Worm (Caenorhabditis elegans) whole organism, L4 larva: ENCODE data around the gene ZK154.1.

Experiments used
- F10B5.3 ChIP-seq: sonication (generic microtip); optimal IDR thresholded peaks from 2 replicates; lab custom pipeline; 2016; ENCODE audit warnings: mild to moderate bottlenecking, missing genetic modification characterization, missing compliant biosample characterization
- F26F4.8 ChIP-seq: fragments of 200-800 bp; sonication (Bioruptor generic); conservative IDR thresholded peaks from 2 replicates; pipeline ENCODE4 v1.3.6; 2022; ENCODE audit warnings: missing genetic modification characterization, missing compliant biosample characterization
- R02D3.7 ChIP-seq: fragments of 150-350 bp; sonication (generic microtip); optimal IDR thresholded peaks from 3 replicates; lab custom pipeline; 2014; ENCODE audit warnings: missing biosample characterization, missing genetic modification characterization
- T20F7.1 ChIP-seq: fragments of 200-800 bp; sonication (Bioruptor generic); optimal IDR thresholded peaks from 2 replicates; lab custom pipeline; 2018; ENCODE audit warnings: mild to moderate bottlenecking, missing genetic modification characterization, missing compliant biosample characterization
- T26A8.4 ChIP-seq: fragments of 200-800 bp; sonication (Bioruptor generic); IDR thresholded peaks from 2 replicates; pipeline ENCODE4 v1.3.6; 2022; ENCODE audit warnings: missing genetic modification characterization, missing compliant biosample characterization
- Y105C5A.15 ChIP-seq: fragments of 200-800 bp; sonication (Bioruptor generic); IDR thresholded peaks from 2 replicates; pipeline ENCODE4 v1.3.6; 2022; ENCODE audit warnings: missing genetic modification characterization, missing compliant biosample characterization
- arid-1 ChIP-seq: fragments of 200-800 bp; sonication (Bioruptor generic); conservative IDR thresholded peaks from 2 replicates; pipeline ENCODE4 v1.3.6; 2022; ENCODE audit warnings: missing genetic modification reagents, missing genetic modification characterization, missing compliant biosample characterization
- ceh-28 ChIP-seq: fragments of 150-350 bp; optimal IDR thresholded peaks from 2 replicates; lab custom pipeline; 2014; ENCODE audit warnings: missing biosample characterization, missing genetic modification reagents, missing genetic modification characterization
- ctbp-1 ChIP-seq: fragments of 200-800 bp; sonication (Bioruptor generic); IDR thresholded peaks from 2 replicates; pipeline ENCODE4 v1.3.6; 2022; ENCODE audit warnings: missing genetic modification reagents, missing genetic modification characterization, missing compliant biosample characterization
- daf-16 ChIP-seq, 3 experiments: sonication (generic microtip); optimal IDR thresholded peaks; 2 replicates each; lab custom pipeline; 2016 to 2017; ENCODE audit warnings: missing genetic modification characterization in 3 of 3, missing genetic modification reagents in 3 of 3, mild to moderate bottlenecking in 2 of 3, missing compliant biosample characterization in 2 of 3, missing biosample characterization in 1 of 3, moderate library complexity in 1 of 3
- dmd-8 ChIP-seq: fragments of 200-800 bp; sonication (Bioruptor generic); IDR thresholded peaks from 2 replicates; pipeline ENCODE4 v1.3.6; 2022; ENCODE audit warnings: missing genetic modification characterization, missing compliant biosample characterization
- dmd-9 ChIP-seq: fragments of 200-800 bp; sonication (Bioruptor generic); IDR thresholded peaks from 2 replicates; pipeline ENCODE4 v1.3.6; 2022; ENCODE audit warnings: missing genetic modification reagents, missing genetic modification characterization, missing compliant biosample characterization
- dpl-1 ChIP-seq: fragments of 150-350 bp; optimal IDR thresholded peaks from 2 replicates; lab custom pipeline; 2014; ENCODE audit warnings: missing biosample characterization, missing genetic modification reagents, missing genetic modification characterization
- egl-27 ChIP-seq: sonication (generic microtip); optimal IDR thresholded peaks from 3 replicates; lab custom pipeline; 2017; ENCODE audit warnings: missing biosample characterization, missing genetic modification reagents, missing genetic modification characterization
- egl-43 ChIP-seq: fragments of 200-800 bp; sonication (Bioruptor generic); IDR thresholded peaks from 2 replicates; pipeline ENCODE4 v1.3.6; 2022; ENCODE audit warnings: missing genetic modification reagents, missing genetic modification characterization, missing compliant biosample characterization
- hlh-30 ChIP-seq: sonication (generic microtip); optimal IDR thresholded peaks from 2 replicates; lab custom pipeline; 2017; ENCODE audit warnings: antibody characterized with exemption, mild to moderate bottlenecking, missing genetic modification characterization, missing compliant biosample characterization; ENCODE audit not compliant: insufficient read depth
- hmg-1.1 ChIP-seq: fragments of 200-800 bp; sonication (Bioruptor generic); IDR thresholded peaks from 2 replicates; pipeline ENCODE4 v1.3.6; 2022; ENCODE audit warnings: missing genetic modification reagents, missing genetic modification characterization, missing compliant biosample characterization
- jun-1 ChIP-seq: fragments of 150-350 bp; optimal IDR thresholded peaks from 2 replicates; lab custom pipeline; 2014; ENCODE audit warnings: missing biosample characterization, missing genetic modification reagents, missing genetic modification characterization
- lim-7 ChIP-seq: fragments of 200-800 bp; sonication (Bioruptor generic); IDR thresholded peaks from 2 replicates; pipeline ENCODE4 v1.3.6; 2022; ENCODE audit warnings: missing genetic modification characterization, missing compliant biosample characterization
- lin-13 ChIP-seq: fragments of 150-350 bp; optimal IDR thresholded peaks from 2 replicates; lab custom pipeline; 2014; ENCODE audit warnings: missing biosample characterization, missing genetic modification reagents, missing genetic modification characterization
- lin-15B ChIP-seq: fragments of 150-350 bp; sonication (generic microtip); optimal IDR thresholded peaks from 3 replicates; lab custom pipeline; 2014; ENCODE audit warnings: missing biosample characterization, missing genetic modification characterization
- lin-29 ChIP-seq: fragments of 200-800 bp; sonication (Bioruptor generic); IDR thresholded peaks from 2 replicates; pipeline ENCODE4 v1.3.6; 2022; ENCODE audit warnings: missing genetic modification reagents, missing genetic modification characterization, missing compliant biosample characterization
- lin-38 ChIP-seq: fragments of 200-800 bp; sonication (Bioruptor generic); IDR thresholded peaks from 2 replicates; pipeline ENCODE4 v1.3.6; 2022; ENCODE audit warnings: missing genetic modification reagents, missing genetic modification characterization, missing compliant biosample characterization
- lsy-2 ChIP-seq, 2 experiments: fragments of 150-350 bp in 1 of 2; sonication (generic microtip) in 1 of 2; optimal IDR thresholded peaks; 2 replicates each; lab custom pipeline; 2014 to 2017; ENCODE audit warnings: missing biosample characterization in 2 of 2, missing genetic modification characterization in 2 of 2
- madf-9 ChIP-seq: fragments of 200-800 bp; sonication (Bioruptor generic); conservative IDR thresholded peaks from 2 replicates; pipeline ENCODE4 v1.3.6; 2022; ENCODE audit warnings: missing genetic modification reagents, missing genetic modification characterization, missing compliant biosample characterization
- mdt-29 ChIP-seq: fragments of 200-800 bp; sonication (Bioruptor generic); IDR thresholded peaks from 2 replicates; pipeline ENCODE4 v1.3.6; 2022; ENCODE audit warnings: missing genetic modification reagents, missing genetic modification characterization, missing compliant biosample characterization
- mep-1 ChIP-seq: fragments of 150-350 bp; sonication (generic microtip); optimal IDR thresholded peaks from 3 replicates; lab custom pipeline; 2014; ENCODE audit warnings: missing biosample characterization, missing genetic modification characterization
- mes-2 ChIP-seq: sonication (generic microtip); optimal IDR thresholded peaks from 2 replicates; lab custom pipeline; 2016; ENCODE audit warnings: missing genotype, mild to moderate bottlenecking, missing genetic modification characterization, missing compliant biosample characterization; ENCODE audit not compliant: poor library complexity, severe bottlenecking
- nhr-25 ChIP-seq: sonication (generic microtip); optimal IDR thresholded peaks from 2 replicates; lab custom pipeline; 2017; ENCODE audit warnings: missing genetic modification characterization, mild to moderate bottlenecking, missing compliant biosample characterization, antibody characterized with exemption, moderate library complexity, borderline replicate concordance; ENCODE audit not compliant: insufficient read depth
- nhr-28 ChIP-seq: fragments of 150-350 bp; optimal IDR thresholded peaks from 2 replicates; lab custom pipeline; 2014; ENCODE audit warnings: missing biosample characterization, missing genetic modification characterization
- nhr-41 ChIP-seq: fragments of 200-800 bp; sonication (Bioruptor generic); IDR thresholded peaks from 2 replicates; pipeline ENCODE4 v1.3.6; 2022; ENCODE audit warnings: missing genetic modification reagents, missing genetic modification characterization, missing compliant biosample characterization
- nhr-42 ChIP-seq: fragments of 200-800 bp; sonication (Bioruptor generic); IDR thresholded peaks from 2 replicates; pipeline ENCODE4 v1.3.6; 2022; ENCODE audit warnings: missing genetic modification characterization, missing compliant biosample characterization
- nhr-48 ChIP-seq: sonication (generic microtip); optimal IDR thresholded peaks from 2 replicates; lab custom pipeline; 2016; ENCODE audit warnings: mild to moderate bottlenecking, missing genetic modification characterization, missing compliant biosample characterization
- nhr-6 ChIP-seq: fragments of 150-350 bp; optimal IDR thresholded peaks from 2 replicates; lab custom pipeline; 2014; ENCODE audit warnings: missing biosample characterization, missing genetic modification characterization
- pha-4 ChIP-seq, 2 experiments: fragments of 150-350 bp in 1 of 2; fragments of 200-800 bp in 1 of 2; sonication (Bioruptor generic) in 1 of 2; IDR thresholded peaks in 1 of 2; optimal IDR thresholded peaks in 1 of 2; 2 replicates each; pipeline versions ENCODE4 v1.3.6 to Lab custom; 2014 to 2022; ENCODE audit warnings: missing genetic modification characterization in 2 of 2, missing genetic modification reagents in 2 of 2, missing biosample characterization in 1 of 2, missing compliant biosample characterization in 1 of 2
- php-3 ChIP-seq: fragments of 200-800 bp; sonication (Bioruptor generic); IDR thresholded peaks from 2 replicates; pipeline ENCODE4 v1.3.6; 2022; ENCODE audit warnings: missing genetic modification reagents, missing genetic modification characterization, missing compliant biosample characterization
- saeg-2 ChIP-seq: fragments of 200-800 bp; sonication (Bioruptor generic); IDR thresholded peaks from 2 replicates; pipeline ENCODE4 v1.3.6; 2022; ENCODE audit warnings: missing genetic modification reagents, missing genetic modification characterization, missing compliant biosample characterization
- unc-39 ChIP-seq: sonication (generic microtip); optimal IDR thresholded peaks from 2 replicates; lab custom pipeline; 2017; ENCODE audit warnings: missing biosample characterization, missing genetic modification characterization
- vab-7 ChIP-seq: fragments of 200-800 bp; sonication (Bioruptor generic); IDR thresholded peaks from 2 replicates; pipeline ENCODE4 v1.3.6; 2022; ENCODE audit warnings: missing genetic modification reagents, missing genetic modification characterization, missing compliant biosample characterization
- zfp-3 ChIP-seq: fragments of 200-800 bp; sonication (Bioruptor generic); conservative IDR thresholded peaks from 2 replicates; pipeline ENCODE4 v1.3.6; 2022; ENCODE audit warnings: missing genetic modification reagents, missing genetic modification characterization, missing compliant biosample characterization
- zip-11 ChIP-seq: fragments of 200-800 bp; sonication (Bioruptor generic); IDR thresholded peaks from 2 replicates; pipeline ENCODE4 v1.3.6; 2022; ENCODE audit warnings: missing genetic modification characterization, missing compliant biosample characterization
- zip-2 ChIP-seq: fragments of 150-350 bp; optimal IDR thresholded peaks from 2 replicates; lab custom pipeline; 2014; ENCODE audit warnings: missing biosample characterization, missing genetic modification characterization
- ztf-11 ChIP-seq: fragments of 150-350 bp; optimal IDR thresholded peaks from 2 replicates; lab custom pipeline; 2014; ENCODE audit warnings: missing biosample characterization, missing genetic modification characterization

The ZK154.1 gene

DNA sequence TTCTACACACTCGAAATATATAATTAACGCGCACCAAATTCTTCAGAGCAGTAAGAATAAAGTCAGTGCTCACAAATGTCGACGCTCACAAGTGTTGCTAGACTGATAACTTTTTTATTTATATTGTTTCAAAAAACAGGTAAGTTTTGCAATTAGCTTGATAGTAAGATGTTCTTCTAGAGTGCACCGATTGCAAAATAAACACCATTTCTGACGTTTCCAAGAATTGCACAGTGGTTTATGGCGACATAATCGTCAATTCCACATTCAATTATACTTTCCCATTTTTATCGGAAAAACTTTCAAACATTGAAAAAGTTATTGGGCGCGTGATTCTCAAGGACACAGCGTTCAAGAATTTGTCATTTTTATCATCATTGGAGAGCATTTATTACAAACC is 21.0 kb downstream of the ZK154.1 start (continued):
- TF ChIP-seq T26A8.4 (GFP tag; lab: Robert Waterston, UW) (no peak), php-3 (GFP tag; lab: Robert Waterston, UW) (0 out of 2 replicates have a peak, but pooled peaks have one; percentile 13), F10B5.3 (tag; lab: Kevin White, UChicago) (no peak), daf-16 (GFP tag; optimal IDR thresholded peaks at IDR 0.05; lab: Kevin White, UChicago) (no peak), daf-16 (tag; optimal IDR thresholded peaks at IDR 0.05; lab: Kevin White, UChicago) (peak; percentile 57), R02D3.7 (tag; lab: Kevin White, UChicago) (no peak), zip-11 (GFP tag; lab: Robert Waterston, UW) (no peak)

DNA sequence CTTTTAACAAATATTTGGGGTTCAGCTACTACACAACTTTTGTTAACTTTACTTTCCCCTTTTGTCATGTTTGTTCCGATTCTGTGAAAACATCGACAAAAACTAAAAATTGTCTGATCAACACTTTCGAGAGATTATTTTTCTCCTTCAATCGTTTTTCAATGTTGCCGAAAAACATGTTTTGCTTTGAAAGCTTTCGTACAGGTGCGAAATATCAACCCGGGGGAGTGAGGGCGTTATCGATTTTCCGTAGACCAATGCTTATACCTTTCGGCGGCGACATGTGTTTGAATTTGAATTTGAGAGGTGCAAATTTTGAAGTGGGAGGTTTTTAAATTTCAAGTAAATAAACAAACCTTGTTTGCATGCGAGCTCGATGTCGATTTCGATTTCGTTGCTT is 29.0 kb downstream of the ZK154.1 start:
- no peak for TF ChIP-seq arid-1 (GFP tag; lab: Robert Waterston, UW)
- TF ChIP-seq daf-16 (GFP tag; optimal IDR thresholded peaks at IDR 0.05; lab: Kevin White, UChicago): peak in 1 of 2 experiments; percentile 54
- TF ChIP-seq daf-16 (tag; optimal IDR thresholded peaks at IDR 0.05; lab: Kevin White, UChicago): peak; percentile 89
- TF ChIP-seq nhr-28 (tag; lab: Kevin White, UChicago): no peak
- peak; percentile 7 for TF ChIP-seq hlh-30 (tag; lab: Kevin White, UChicago)
- TF ChIP-seq ceh-28 (tag; lab: Kevin White, UChicago): peak; percentile 65
- TF ChIP-seq mdt-29: no peak

DNA sequence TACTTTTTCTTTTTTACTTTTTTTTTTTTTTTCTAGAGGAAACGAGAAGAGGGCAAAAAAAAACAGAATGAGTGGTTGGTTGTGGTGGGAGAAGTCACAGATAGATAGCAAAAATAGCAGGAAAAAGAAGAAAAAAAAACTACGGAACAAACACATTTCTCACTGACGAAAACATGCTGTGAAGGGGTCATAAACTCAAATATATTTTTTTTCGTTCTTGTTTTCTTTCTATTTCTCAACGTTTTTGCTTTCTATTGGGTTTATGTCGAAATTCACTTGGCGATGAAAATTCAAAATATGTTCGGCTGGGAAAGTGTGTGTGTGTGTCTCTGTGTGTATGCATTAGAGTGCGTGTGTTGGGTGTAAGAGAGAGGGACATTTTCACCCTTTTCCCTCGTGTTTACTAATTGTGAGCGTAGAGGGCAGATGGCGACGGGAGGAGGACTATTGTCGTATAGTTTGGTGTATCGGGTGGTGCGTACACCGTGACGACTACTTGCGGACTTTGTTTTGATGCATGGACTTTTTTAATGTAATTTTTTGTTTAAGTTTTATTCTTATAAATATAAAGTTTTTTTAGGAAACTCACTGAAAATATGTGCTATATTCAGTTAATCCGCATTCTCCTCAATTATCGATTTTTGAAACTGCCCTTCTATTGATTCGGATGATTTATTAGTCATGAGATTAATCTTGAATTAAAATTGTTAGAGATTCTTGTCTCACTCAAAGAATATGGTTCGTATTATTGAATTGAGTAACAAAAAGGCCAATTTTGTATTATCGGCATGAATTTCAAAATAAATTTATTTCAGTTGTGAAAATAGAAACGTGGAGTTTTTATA is 30.2 kb downstream of the ZK154.1 start:
- TF ChIP-seq lin-38 (GFP tag; lab: Robert Waterston, UW) (no peak), dmd-9 (GFP tag; lab: Robert Waterston, UW) (no peak), zip-2 (tag; lab: Kevin White, UChicago) (no peak), unc-39 (tag; lab: Kevin White, UChicago) (no peak), saeg-2 (GFP tag; lab: Robert Waterston, UW) (no peak), lin-29 (GFP tag; lab: Robert Waterston, UW) (no peak), F26F4.8 (no peak), nhr-48 (peak; percentile 17), T20F7.1 (GFP tag; lab: Kevin White, UChicago) (no peak), arid-1 (GFP tag; lab: Robert Waterston, UW) (no peak), ctbp-1 (GFP tag; lab: Robert Waterston, UW) (0 out of 2 replicates have a peak, but pooled peaks have one; percentile 28), hmg-1.1 (GFP tag; lab: Robert Waterston, UW) (peak; percentile 74), madf-9 (GFP tag; lab: Robert Waterston, UW) (no peak), vab-7 (GFP tag; lab: Robert Waterston, UW) (no peak), lin-15B (tag; lab: Kevin White, UChicago) (no peak), nhr-41 (no peak), egl-27 (tag; lab: Kevin White, UChicago) (no peak), lsy-2 (tag; optimal IDR thresholded peaks at IDR 0.05; lab: Kevin White, UChicago) (peak; percentile 40 to 62), jun-1 (tag; lab: Kevin White, UChicago) (no peak), ztf-11 (tag; lab: Kevin White, UChicago) (no peak), F10B5.3 (tag; lab: Kevin White, UChicago) (no peak), pha-4 (GFP tag; IDR thresholded peaks at IDR 0.05; lab: Robert Waterston, UW) (no peak), pha-4 (tag; optimal IDR thresholded peaks at IDR 0.05; lab: Kevin White, UChicago) (peak; percentile 53), nhr-6 (tag; lab: Kevin White, UChicago) (peak; percentile 68), hlh-30 (tag; lab: Kevin White, UChicago) (peak; percentile 72), nhr-28 (tag; lab: Kevin White, UChicago) (peak; percentile 35), egl-43 (GFP tag; lab: Robert Waterston, UW) (no peak), Y105C5A.15 (GFP tag; lab: Robert Waterston, UW) (no peak), dpl-1 (GFP tag; lab: Kevin White, UChicago) (peak; percentile 24), mes-2 (tag; lab: Kevin White, UChicago) (peak; percentile 70), mep-1 (tag; lab: Kevin White, UChicago) (peak; percentile 84), lin-13 (GFP tag; lab: Kevin White, UChicago) (no peak), zip-11 (GFP tag; lab: Robert Waterston, UW) (no peak), nhr-25 (tag; lab: Kevin White, UChicago) (no peak), lim-7 (GFP tag; lab: Robert Waterston, UW) (no peak), dmd-8 (GFP tag; lab: Robert Waterston, UW) (no peak), zfp-3 (no peak), nhr-42 (GFP tag; lab: Robert Waterston, UW) (no peak)
